Worm (Caenorhabditis elegans): ENCODE results near the gene C25F9.2.

C25F9.2 gene

ce11 chrV:19436307-19436706, 15.0 kb downstream of the C25F9.2 start, which contains the start of gene C25F9.14:
C25F9.14 (plus strand) TSS chrV:19436484.
- TF ChIP-seq ceh-82 (tag; optimal IDR thresholded peaks at IDR 0.05) (no peak), elt-2 (tag; optimal IDR thresholded peaks at IDR 0.05) (peak; percentile 49), nhr-12 (tag; optimal IDR thresholded peaks at IDR 0.05) (no peak), egl-27 (tag; optimal IDR thresholded peaks at IDR 0.05) (no peak)

- peak; percentile 30 for TF ChIP-seq elt-2 (tag; optimal IDR thresholded peaks at IDR 0.05)
- no peak for TF ChIP-seq lsy-12 (tag; optimal IDR thresholded peaks at IDR 0.05)
These were observed 22.3 kb downstream of the C25F9.2 start for ce11 chrV:19443599-19443998.

ce11 chrV:19445442-19445841, 24.2 kb downstream of the C25F9.2 start, which contains the start of gene M04C3.1:
M04C3.1 (minus strand) TSS chrV:19445605.
- TF ChIP-seq ceh-82 (tag; optimal IDR thresholded peaks at IDR 0.05) (no peak), snpc-4 (tag; optimal IDR thresholded peaks at IDR 0.05) (no peak), pqm-1 (tag; optimal IDR thresholded peaks at IDR 0.05) (peak; percentile 24), elt-2 (tag; optimal IDR thresholded peaks at IDR 0.05) (peak; percentile 67), egl-5 (tag; optimal IDR thresholded peaks at IDR 0.05) (no peak)

- TF ChIP-seq unc-62 (GFP tag; optimal IDR thresholded peaks at IDR 0.05), result no peak
- no peak for TF ChIP-seq fkh-2 (tag; optimal IDR thresholded peaks at IDR 0.05)
- no peak for TF ChIP-seq jun-1 (tag; optimal IDR thresholded peaks at IDR 0.05)
- TF ChIP-seq nhr-25 (tag; optimal IDR thresholded peaks at IDR 0.05), result no peak
- TF ChIP-seq nhr-12 (tag; optimal IDR thresholded peaks at IDR 0.05), result no peak
- no peak for TF ChIP-seq ceh-28 (tag; optimal IDR thresholded peaks at IDR 0.05)
- TF ChIP-seq lin-15B (tag; optimal IDR thresholded peaks at IDR 0.05), result no peak
- no peak for TF ChIP-seq mdl-1 (tag; optimal IDR thresholded peaks at IDR 0.05)
- no peak for TF ChIP-seq daf-12 (tag; optimal IDR thresholded peaks at IDR 0.05)
- no peak for TF ChIP-seq pha-4 (tag; optimal IDR thresholded peaks at IDR 0.05)
These were observed 27.5 kb downstream of the C25F9.2 start, which contains the start of gene M04C3.2 for ce11 chrV:19448805-19449204. M04C3.2 (minus strand) TSS chrV:19448905.

- TF ChIP-seq elt-2 (tag; optimal IDR thresholded peaks at IDR 0.05) (peak; percentile 67), pqm-1 (tag; optimal IDR thresholded peaks at IDR 0.05) (peak; percentile 14), elt-3 (tag; optimal IDR thresholded peaks at IDR 0.05) (no peak)
These were observed 28.3 kb downstream of the C25F9.2 start, which contains the start of gene M04C3.5 for ce11 chrV:19449544-19449943. M04C3.5 (plus strand) TSS chrV:19449733.

- TF ChIP-seq ceh-9 (tag; optimal IDR thresholded peaks at IDR 0.05), result no peak
- no peak for TF ChIP-seq aly-2 (tag; optimal IDR thresholded peaks at IDR 0.05)
- peak; percentile 4 for TF ChIP-seq elt-2 (tag; optimal IDR thresholded peaks at IDR 0.05)
- TF ChIP-seq elt-1 (tag; optimal IDR thresholded peaks at IDR 0.05), result no peak
- no peak for TF ChIP-seq sea-2 (GFP tag; optimal IDR thresholded peaks at IDR 0.05)
- TF ChIP-seq lin-15B (tag; optimal IDR thresholded peaks at IDR 0.05), result no peak
- no peak for TF ChIP-seq zag-1 (tag; optimal IDR thresholded peaks at IDR 0.05)
These were observed 34.4 kb downstream of the C25F9.2 start, which contains the start of the genes Y43F8B.13 and Y43F8B.14 for ce11 chrV:19455650-19456049. Y43F8B.13 (plus strand) TSS chrV:19455950. Y43F8B.14 (minus strand) TSS chrV:19455971.

- peak; percentile 14 for TF ChIP-seq elt-2 (tag; optimal IDR thresholded peaks at IDR 0.05)
- no peak for TF ChIP-seq daf-12 (tag; optimal IDR thresholded peaks at IDR 0.05)
These were observed 35.8 kb downstream of the C25F9.2 start, which contains the start of gene Y43F8B.24 for ce11 chrV:19457120-19457519. Y43F8B.24 (plus strand) TSS chrV:19457420.

- TF ChIP-seq elt-2 (tag; optimal IDR thresholded peaks at IDR 0.05), result peak; percentile 56
- TF ChIP-seq pqm-1 (tag; optimal IDR thresholded peaks at IDR 0.05), result peak; percentile 8
These were observed 38.2 kb downstream of the C25F9.2 start for ce11 chrV:19459501-19459900.

ce11 chrV:19462020-19462419, 40.7 kb downstream of the C25F9.2 start, which contains the start of gene Y43F8B.15:
Y43F8B.15 (minus strand) TSS chrV:19462120.
- TF ChIP-seq unc-39 (tag; optimal IDR thresholded peaks at IDR 0.05) (no peak), lsy-12 (tag; optimal IDR thresholded peaks at IDR 0.05) (no peak), elt-3 (tag; optimal IDR thresholded peaks at IDR 0.05) (no peak), eor-1 (tag; optimal IDR thresholded peaks at IDR 0.05) (no peak), fkh-10 (GFP tag; optimal IDR thresholded peaks at IDR 0.05) (no peak), lin-15B (tag; optimal IDR thresholded peaks at IDR 0.05) (no peak), elt-1 (tag; optimal IDR thresholded peaks at IDR 0.05) (no peak), nhr-43 (tag; optimal IDR thresholded peaks at IDR 0.05; ENCODE audit: poor library complexity, severe bottlenecking) (no peak), ceh-16 (tag; optimal IDR thresholded peaks at IDR 0.05) (no peak)

Data from whole organism, L3 larva.